Worm (Caenorhabditis elegans) whole organism, L4 larva: ENCODE measurements around the gene M162.7.

Experiments
- F10B5.3 ChIP-seq: sonication (generic microtip); optimal IDR thresholded peaks from 2 replicates; lab custom pipeline; 2016; ENCODE audit warnings: mild to moderate bottlenecking, missing genetic modification characterization, missing compliant biosample characterization
- F26F4.8 ChIP-seq: fragments of 200-800 bp; sonication (Bioruptor generic); conservative IDR thresholded peaks from 2 replicates; pipeline ENCODE4 v1.3.6; 2022; ENCODE audit warnings: missing genetic modification characterization, missing compliant biosample characterization
- Y105C5A.15 ChIP-seq: fragments of 200-800 bp; sonication (Bioruptor generic); IDR thresholded peaks from 2 replicates; pipeline ENCODE4 v1.3.6; 2022; ENCODE audit warnings: missing genetic modification characterization, missing compliant biosample characterization
- Y5F2A.4 ChIP-seq: fragments of 200-800 bp; sonication (Bioruptor generic); optimal IDR thresholded peaks from 2 replicates; lab custom pipeline; 2018; ENCODE audit warnings: mild to moderate bottlenecking, missing genetic modification characterization, missing compliant biosample characterization
- ZK337.2 ChIP-seq: fragments of 200-800 bp; sonication (Bioruptor generic); IDR thresholded peaks from 2 replicates; pipeline ENCODE4 v1.3.6; 2022; ENCODE audit warnings: missing genetic modification reagents, missing genetic modification characterization, missing compliant biosample characterization
- aly-2 ChIP-seq: sonication (generic microtip); optimal IDR thresholded peaks from 2 replicates; lab custom pipeline; 2018; ENCODE audit warnings: missing biosample characterization, missing genetic modification characterization
- ama-1 ChIP-seq: fragments of 150-350 bp; optimal IDR thresholded peaks from 2 replicates; lab custom pipeline; 2014; ENCODE audit warnings: inconsistent platforms, mixed read lengths
- arid-1 ChIP-seq: fragments of 200-800 bp; sonication (Bioruptor generic); conservative IDR thresholded peaks from 2 replicates; pipeline ENCODE4 v1.3.6; 2022; ENCODE audit warnings: missing genetic modification reagents, missing genetic modification characterization, missing compliant biosample characterization
- ceh-20 ChIP-seq: fragments of 200-800 bp; sonication (Bioruptor generic); IDR thresholded peaks from 2 replicates; pipeline ENCODE4 v1.3.6; 2022; ENCODE audit warnings: missing genetic modification reagents, missing genetic modification characterization, missing compliant biosample characterization
- ceh-28 ChIP-seq: fragments of 150-350 bp; optimal IDR thresholded peaks from 2 replicates; lab custom pipeline; 2014; ENCODE audit warnings: missing biosample characterization, missing genetic modification reagents, missing genetic modification characterization
- ceh-44 ChIP-seq: fragments of 200-800 bp; sonication (Bioruptor generic); IDR thresholded peaks from 2 replicates; pipeline ENCODE4 v1.3.6; 2022; ENCODE audit warnings: missing genetic modification reagents, missing genetic modification characterization, missing compliant biosample characterization
- cey-2 ChIP-seq: sonication (generic microtip); optimal IDR thresholded peaks from 3 replicates; lab custom pipeline; 2017; ENCODE audit warnings: missing genetic modification characterization, mild to moderate bottlenecking, missing compliant biosample characterization, antibody characterized with exemption, borderline replicate concordance; ENCODE audit not compliant: insufficient read depth
- daf-12 ChIP-seq: fragments of 150-350 bp; optimal IDR thresholded peaks from 2 replicates; lab custom pipeline; 2014; ENCODE audit warnings: missing biosample characterization, missing genetic modification reagents, missing genetic modification characterization
- daf-16 ChIP-seq, 3 experiments: sonication (generic microtip); optimal IDR thresholded peaks; 2 replicates each; lab custom pipeline; 2016 to 2017; ENCODE audit warnings: missing genetic modification characterization in 3 of 3, missing genetic modification reagents in 3 of 3, mild to moderate bottlenecking in 2 of 3, missing compliant biosample characterization in 2 of 3, missing biosample characterization in 1 of 3, moderate library complexity in 1 of 3
- daf-8 ChIP-seq: fragments of 200-800 bp; sonication (Bioruptor generic); IDR thresholded peaks from 2 replicates; pipeline ENCODE4 v1.3.6; 2022; ENCODE audit warnings: missing genetic modification characterization, missing compliant biosample characterization
- dmd-9 ChIP-seq: fragments of 200-800 bp; sonication (Bioruptor generic); IDR thresholded peaks from 2 replicates; pipeline ENCODE4 v1.3.6; 2022; ENCODE audit warnings: missing genetic modification reagents, missing genetic modification characterization, missing compliant biosample characterization
- dve-1 ChIP-seq: sonication (generic microtip); optimal IDR thresholded peaks from 2 replicates; lab custom pipeline; 2017; ENCODE audit warnings: antibody characterized with exemption, mild to moderate bottlenecking, missing genetic modification characterization, missing compliant biosample characterization; ENCODE audit not compliant: insufficient read depth
- hlh-30 ChIP-seq: sonication (generic microtip); optimal IDR thresholded peaks from 2 replicates; lab custom pipeline; 2017; ENCODE audit warnings: antibody characterized with exemption, mild to moderate bottlenecking, missing genetic modification characterization, missing compliant biosample characterization; ENCODE audit not compliant: insufficient read depth
- lin-13 ChIP-seq: fragments of 150-350 bp; optimal IDR thresholded peaks from 2 replicates; lab custom pipeline; 2014; ENCODE audit warnings: missing biosample characterization, missing genetic modification reagents, missing genetic modification characterization
- lin-15B ChIP-seq: fragments of 150-350 bp; sonication (generic microtip); optimal IDR thresholded peaks from 3 replicates; lab custom pipeline; 2014; ENCODE audit warnings: missing biosample characterization, missing genetic modification characterization
- lin-29 ChIP-seq: fragments of 200-800 bp; sonication (Bioruptor generic); IDR thresholded peaks from 2 replicates; pipeline ENCODE4 v1.3.6; 2022; ENCODE audit warnings: missing genetic modification reagents, missing genetic modification characterization, missing compliant biosample characterization
- lin-38 ChIP-seq: fragments of 200-800 bp; sonication (Bioruptor generic); IDR thresholded peaks from 2 replicates; pipeline ENCODE4 v1.3.6; 2022; ENCODE audit warnings: missing genetic modification reagents, missing genetic modification characterization, missing compliant biosample characterization
- lsy-2 ChIP-seq, 2 experiments: fragments of 150-350 bp in 1 of 2; sonication (generic microtip) in 1 of 2; optimal IDR thresholded peaks; 2 replicates each; lab custom pipeline; 2014 to 2017; ENCODE audit warnings: missing biosample characterization in 2 of 2, missing genetic modification characterization in 2 of 2
- mdl-1 ChIP-seq, 2 experiments: fragments of 150-350 bp in 1 of 2; sonication (generic microtip) in 1 of 2; optimal IDR thresholded peaks; 2 replicates each; lab custom pipeline; 2014 to 2017; ENCODE audit warnings: missing biosample characterization in 2 of 2, missing genetic modification characterization in 2 of 2
- mdt-29 ChIP-seq: fragments of 200-800 bp; sonication (Bioruptor generic); IDR thresholded peaks from 2 replicates; pipeline ENCODE4 v1.3.6; 2022; ENCODE audit warnings: missing genetic modification reagents, missing genetic modification characterization, missing compliant biosample characterization
- mep-1 ChIP-seq: fragments of 150-350 bp; sonication (generic microtip); optimal IDR thresholded peaks from 3 replicates; lab custom pipeline; 2014; ENCODE audit warnings: missing biosample characterization, missing genetic modification characterization
- mes-2 ChIP-seq: sonication (generic microtip); optimal IDR thresholded peaks from 2 replicates; lab custom pipeline; 2016; ENCODE audit warnings: missing genotype, mild to moderate bottlenecking, missing genetic modification characterization, missing compliant biosample characterization; ENCODE audit not compliant: poor library complexity, severe bottlenecking
- mxl-2 ChIP-seq: fragments of 200-800 bp; sonication (Bioruptor generic); conservative IDR thresholded peaks from 2 replicates; pipeline ENCODE4 v1.3.6; 2022; ENCODE audit warnings: missing genetic modification reagents, missing genetic modification characterization, missing compliant biosample characterization
- nhr-10 ChIP-seq: fragments of 150-350 bp; optimal IDR thresholded peaks from 2 replicates; lab custom pipeline; 2014; ENCODE audit warnings: missing biosample characterization, missing genetic modification characterization
- nhr-102 ChIP-seq: sonication (generic microtip); optimal IDR thresholded peaks from 2 replicates; lab custom pipeline; 2016; ENCODE audit warnings: mild to moderate bottlenecking, missing genetic modification characterization, moderate library complexity, missing compliant biosample characterization
- nhr-111 ChIP-seq: fragments of 200-800 bp; sonication (Bioruptor generic); optimal IDR thresholded peaks from 2 replicates; lab custom pipeline; 2018; ENCODE audit warnings: mild to moderate bottlenecking, missing genetic modification characterization, missing compliant biosample characterization
- nhr-42 ChIP-seq: fragments of 200-800 bp; sonication (Bioruptor generic); IDR thresholded peaks from 2 replicates; pipeline ENCODE4 v1.3.6; 2022; ENCODE audit warnings: missing genetic modification characterization, missing compliant biosample characterization
- nhr-6 ChIP-seq: fragments of 150-350 bp; optimal IDR thresholded peaks from 2 replicates; lab custom pipeline; 2014; ENCODE audit warnings: missing biosample characterization, missing genetic modification characterization
- php-3 ChIP-seq: fragments of 200-800 bp; sonication (Bioruptor generic); IDR thresholded peaks from 2 replicates; pipeline ENCODE4 v1.3.6; 2022; ENCODE audit warnings: missing genetic modification reagents, missing genetic modification characterization, missing compliant biosample characterization
- snpc-4 ChIP-seq: fragments of 150-350 bp; optimal IDR thresholded peaks from 2 replicates; lab custom pipeline; 2014; ENCODE audit warnings: missing biosample characterization, missing genetic modification characterization
- spr-1 ChIP-seq: sonication (generic microtip); optimal IDR thresholded peaks from 2 replicates; lab custom pipeline; 2016; ENCODE audit warnings: mild to moderate bottlenecking, missing genetic modification characterization, missing compliant biosample characterization
- tag-97 ChIP-seq: fragments of 200-800 bp; sonication (Bioruptor generic); IDR thresholded peaks from 2 replicates; pipeline ENCODE4 v1.3.6; 2022; ENCODE audit warnings: missing genetic modification characterization, missing compliant biosample characterization
- unc-130 ChIP-seq: sonication (generic microtip); optimal IDR thresholded peaks from 2 replicates; lab custom pipeline; 2016; ENCODE audit warnings: missing genetic modification reagents, missing genetic modification characterization, missing compliant biosample characterization
- zfp-2 ChIP-seq: sonication (generic microtip); optimal IDR thresholded peaks from 2 replicates; lab custom pipeline; 2016; ENCODE audit warnings: mild to moderate bottlenecking, missing genetic modification characterization, missing compliant biosample characterization
- zfp-3 ChIP-seq: fragments of 200-800 bp; sonication (Bioruptor generic); conservative IDR thresholded peaks from 2 replicates; pipeline ENCODE4 v1.3.6; 2022; ENCODE audit warnings: missing genetic modification reagents, missing genetic modification characterization, missing compliant biosample characterization

M162.7 gene

DNA sequence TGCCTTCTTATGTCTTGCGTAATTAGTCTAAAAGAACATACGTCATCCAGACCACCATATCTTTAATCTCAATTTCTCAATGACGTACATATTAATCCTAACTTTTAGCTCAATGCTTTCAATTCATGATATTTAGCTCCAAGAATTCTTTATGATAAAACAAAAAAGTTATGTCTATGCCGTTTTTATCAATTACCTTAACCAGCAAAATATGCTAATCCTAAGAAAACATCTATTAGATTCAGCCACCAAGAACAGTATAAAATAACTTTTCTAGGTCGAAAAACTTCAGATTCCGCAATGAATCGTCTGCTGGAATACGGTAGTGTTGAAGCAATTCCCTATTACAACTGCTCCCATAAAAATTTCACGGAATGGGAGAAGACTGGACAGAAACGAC lies 11.0 kb downstream of the M162.7 start, which contains the start of gene srt-45:
TSS of gene srt-45 (plus strand) at position 301 of the 400 bp plus-strand sequence.
- TF ChIP-seq arid-1 (GFP tag; lab: Robert Waterston, UW): no peak
- TF ChIP-seq, all 104 proteins: peak for 0

DNA sequence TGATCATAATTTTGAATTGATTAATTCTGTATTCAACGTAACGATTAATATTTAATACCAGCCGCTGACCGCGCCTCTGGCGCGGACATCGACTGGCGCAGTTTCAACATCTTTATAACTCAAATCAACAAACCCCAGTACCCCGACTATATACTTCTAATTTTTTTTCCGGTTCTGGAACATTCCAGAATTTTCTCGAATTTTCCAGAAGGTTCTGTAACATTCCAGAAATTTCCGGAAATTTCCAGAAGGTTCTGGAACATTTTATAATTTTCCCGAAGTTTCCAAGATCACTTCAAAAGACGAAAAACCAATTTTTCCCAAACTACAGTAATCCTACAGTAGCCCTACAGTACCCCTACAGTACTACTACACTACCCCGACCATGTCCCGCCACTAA lies 15.6 kb downstream of the M162.7 start:
- no peak for TF ChIP-seq daf-16 (GFP tag; optimal IDR thresholded peaks at IDR 0.05; lab: Kevin White, UChicago)
- no peak for TF ChIP-seq daf-16 (tag; optimal IDR thresholded peaks at IDR 0.05; lab: Kevin White, UChicago)
- no peak for TF ChIP-seq cey-2
- no peak for TF ChIP-seq mep-1
- TF ChIP-seq php-3 (GFP tag; lab: Robert Waterston, UW): no peak
- no peak for TF ChIP-seq ama-1
- TF ChIP-seq lin-38 (GFP tag; lab: Robert Waterston, UW): no peak
- no peak for TF ChIP-seq ceh-44
- no peak for TF ChIP-seq F26F4.8
- TF ChIP-seq nhr-102: no peak
- TF ChIP-seq Y5F2A.4 (GFP tag; lab: Kevin White, UChicago): no peak
- TF ChIP-seq snpc-4 (tag; lab: Kevin White, UChicago): no peak
- no peak for TF ChIP-seq ceh-20 (GFP tag; lab: Robert Waterston, UW)
- TF ChIP-seq, all 104 proteins: peak for 0

- TF ChIP-seq nhr-10 (tag; lab: Kevin White, UChicago) (no peak), daf-8 (GFP tag; lab: Robert Waterston, UW) (no peak), lin-29 (GFP tag; lab: Robert Waterston, UW) (no peak), zfp-2 (tag; lab: Kevin White, UChicago) (no peak)
Measured at ce11 chrV:19778608-19779007, 16.2 kb downstream of the M162.7 start, which contains the start of gene fbxa-194. Gene fbxa-194, minus strand, starts transcription at chrV:19778708.

- TF ChIP-seq mxl-2 (GFP tag; lab: Robert Waterston, UW) (no peak), unc-130 (GFP tag; lab: Kevin White, UChicago) (no peak), lsy-2 (tag; optimal IDR thresholded peaks at IDR 0.05; lab: Kevin White, UChicago) (no peak), hlh-30 (tag; lab: Kevin White, UChicago) (no peak), zfp-3 (GFP tag; lab: Robert Waterston, UW) (no peak), aly-2 (no peak), snpc-4 (tag; lab: Kevin White, UChicago) (no peak), nhr-6 (tag; lab: Kevin White, UChicago) (no peak), nhr-42 (GFP tag; lab: Robert Waterston, UW) (no peak), nhr-111 (GFP tag; lab: Kevin White, UChicago) (no peak), lin-15B (tag; lab: Kevin White, UChicago) (no peak)
Measured at ce11 chrV:19777227-19777626, 17.6 kb downstream of the M162.7 start, which contains the start of gene fbxa-118. Gene fbxa-118, minus strand, starts transcription at chrV:19777327.

DNA sequence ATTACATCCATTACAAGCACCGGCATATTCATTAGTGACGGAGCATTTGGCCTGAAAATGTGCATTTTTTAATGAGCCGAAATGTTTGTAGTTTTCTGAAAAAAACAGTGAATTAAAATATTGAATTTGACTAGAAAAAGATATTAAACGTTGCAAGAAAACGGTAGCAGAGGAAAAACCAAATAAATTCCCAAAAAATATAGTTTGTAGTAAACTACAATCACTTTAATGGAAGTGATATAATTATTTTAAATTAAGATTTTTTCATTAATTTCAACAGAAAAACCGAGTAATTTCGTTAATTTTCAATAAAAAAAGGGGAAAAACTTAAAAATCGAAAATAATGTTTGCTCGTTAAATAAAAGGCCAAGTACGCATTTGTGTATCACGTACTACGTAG lies 23.2 kb downstream of the M162.7 start, which contains the start of gene M162.15:
TSS of gene M162.15 (minus strand) at position 101 of the 400 bp plus-strand sequence.
- TF ChIP-seq mes-2 (tag; lab: Kevin White, UChicago): no peak
- no peak for TF ChIP-seq Y105C5A.15
- TF ChIP-seq dve-1 (tag; lab: Kevin White, UChicago): no peak
- no peak for TF ChIP-seq ZK337.2 (GFP tag; lab: Robert Waterston, UW)
- no peak for TF ChIP-seq mdt-29 (GFP tag; lab: Robert Waterston, UW)
- TF ChIP-seq dmd-9: no peak
- TF ChIP-seq lin-13 (GFP tag; lab: Kevin White, UChicago): no peak
- no peak for TF ChIP-seq ceh-28 (tag; lab: Kevin White, UChicago)
- no peak for TF ChIP-seq tag-97 (GFP tag; lab: Robert Waterston, UW)
- no peak for TF ChIP-seq mdl-1 (tag; optimal IDR thresholded peaks at IDR 0.05; lab: Kevin White, UChicago)
- no peak for TF ChIP-seq aly-2
- no peak for TF ChIP-seq F10B5.3 (tag; lab: Kevin White, UChicago)
- no peak for TF ChIP-seq daf-12 (tag; lab: Kevin White, UChicago)
- no peak for TF ChIP-seq spr-1 (tag; lab: Kevin White, UChicago)
